Worm (Caenorhabditis elegans): Measurements from ENCODE around the gene try-11.

- TF ChIP-seq hnd-1 (tag; optimal IDR thresholded peaks at IDR 0.05): no peak
- no peak for TF ChIP-seq tra-4 (tag; optimal IDR thresholded peaks at IDR 0.05)
- no peak for TF ChIP-seq ama-1 (optimal IDR thresholded peaks at IDR 0.05)
- TF ChIP-seq sea-1 (GFP tag; conservative IDR thresholded peaks at IDR 0.05): no peak
- no peak for TF ChIP-seq flt-1 (GFP tag; IDR thresholded peaks at IDR 0.05)
- TF ChIP-seq B0310.2 (tag; optimal IDR thresholded peaks at IDR 0.05): no peak
- no peak for TF ChIP-seq hmbx-1 (tag; optimal IDR thresholded peaks at IDR 0.05)
- TF ChIP-seq ets-7 (tag; optimal IDR thresholded peaks at IDR 0.05): no peak
- TF ChIP-seq tbx-11 (GFP tag; IDR thresholded peaks at IDR 0.05): no peak
- no peak for TF ChIP-seq tbx-37 (GFP tag; conservative IDR thresholded peaks at IDR 0.05)
- no peak for TF ChIP-seq aly-1 (tag; optimal IDR thresholded peaks at IDR 0.05)
Measured at ce11 chrV:7439807-7440206, 11.7 kb upstream of the try-11 start, which contains the start of gene try-13.
